Fruit fly (Drosophila melanogaster) whole organism, wandering third instar larva: ENCODE data around the gene puc.

Experiments
- CG32264 ChIP-seq: fragments of 200-800 bp; sonication (Bioruptor generic); optimal IDR thresholded peaks from 2 replicates; lab custom pipeline; 2016; ENCODE audit warnings: missing biosample characterization, missing genetic modification characterization
- Dfd ChIP-seq: fragments of >200 bp; optimal IDR thresholded peaks from 2 replicates; lab custom pipeline; 2017; ENCODE audit warnings: missing biosample characterization, missing genetic modification characterization
- GATAd ChIP-seq: sonication (Bioruptor generic); optimal IDR thresholded peaks from 2 replicates; lab custom pipeline; 2016; ENCODE audit warnings: missing biosample characterization, missing genetic modification characterization
- HLH106 ChIP-seq: fragments of 200-800 bp; optimal IDR thresholded peaks from 3 replicates; lab custom pipeline; 2019; ENCODE audit warnings: missing biosample characterization, mild to moderate bottlenecking, missing genetic modification characterization, moderate library complexity
- Hnf4 ChIP-seq: fragments of 200-800 bp; sonication (Bioruptor generic); optimal IDR thresholded peaks from 2 replicates; lab custom pipeline; 2016; ENCODE audit warnings: missing biosample characterization, mild to moderate bottlenecking, missing genetic modification characterization
- Hr78 ChIP-seq: fragments of >200 bp; optimal IDR thresholded peaks from 2 replicates; lab custom pipeline; 2017; ENCODE audit warnings: missing biosample characterization, missing genetic modification characterization
- Hr83 ChIP-seq: fragments of 200-300 bp; sonication (Bioruptor generic); optimal IDR thresholded peaks from 2 replicates; lab custom pipeline; 2016; ENCODE audit warnings: missing biosample characterization, mild to moderate bottlenecking, missing genetic modification characterization, moderate library complexity; ENCODE audit not compliant: poor library complexity, severe bottlenecking
- Jra ChIP-seq: sonication (Bioruptor generic); optimal IDR thresholded peaks from 2 replicates; lab custom pipeline; 2016; ENCODE audit warnings: missing biosample characterization, missing genetic modification characterization
- Mio ChIP-seq: sonication (Bioruptor generic); optimal IDR thresholded peaks from 2 replicates; lab custom pipeline; 2016; ENCODE audit warnings: missing biosample characterization, missing genetic modification characterization
- N ChIP-seq: fragments of >200 bp; optimal IDR thresholded peaks from 2 replicates; lab custom pipeline; 2018; ENCODE audit warnings: missing biosample characterization, missing external identifiers, missing genetic modification characterization
- Rel ChIP-seq, 2 experiments: fragments of 200-800 bp; sonication (Bioruptor generic) in 1 of 2; optimal IDR thresholded peaks; 2 replicates in 1 of 2; 3 replicates in 1 of 2; lab custom pipeline; 2016 to 2019; ENCODE audit warnings: mild to moderate bottlenecking in 2 of 2, missing biosample characterization in 2 of 2, missing genetic modification characterization in 2 of 2, moderate library complexity in 1 of 2
- br ChIP-seq: fragments of 200-800 bp; sonication (Bioruptor generic); optimal IDR thresholded peaks from 2 replicates; lab custom pipeline; 2016; ENCODE audit warnings: missing biosample characterization, missing genetic modification characterization
- dl ChIP-seq, 2 experiments: fragments of 175-275, 200-275 bp in 1 of 2; fragments of 200-275 bp in 1 of 2; sonication (Bioruptor generic); optimal IDR thresholded peaks; lab custom pipeline; 2018; ENCODE audit warnings: mild to moderate bottlenecking in 2 of 2, missing biosample characterization in 2 of 2, missing genetic modification characterization in 2 of 2, moderate library complexity in 2 of 2; ENCODE audit not compliant: partially characterized antibody in 2 of 2, insufficient read depth in 1 of 2
- dmrt93B ChIP-seq: fragments of 200-800 bp; sonication (Bioruptor generic); optimal IDR thresholded peaks from 2 replicates; lab custom pipeline; 2018; ENCODE audit warnings: missing biosample characterization, mild to moderate bottlenecking, missing genetic modification characterization
- dsf ChIP-seq: sonication (Bioruptor generic); optimal IDR thresholded peaks from 2 replicates; lab custom pipeline; 2016; ENCODE audit warnings: missing biosample characterization, missing genetic modification characterization, borderline replicate concordance
- ey ChIP-seq: fragments of 200-800 bp; sonication (Bioruptor generic); optimal IDR thresholded peaks from 2 replicates; lab custom pipeline; 2016; ENCODE audit warnings: missing biosample characterization, missing genetic modification characterization
- foxo ChIP-seq, 2 experiments: fragments of 200-800 bp; sonication (Bioruptor generic); optimal IDR thresholded peaks; 2 replicates in 1 of 2; 3 replicates in 1 of 2; lab custom pipeline; 2016 to 2017; ENCODE audit warnings: missing biosample characterization in 2 of 2, missing genetic modification characterization in 2 of 2
- fru ChIP-seq: fragments of 200-800 bp; sonication (Bioruptor generic); optimal IDR thresholded peaks from 3 replicates; lab custom pipeline; 2016; ENCODE audit warnings: missing biosample characterization, mild to moderate bottlenecking, missing genetic modification characterization
- h ChIP-seq: fragments of 200-800 bp; sonication (Bioruptor generic); optimal IDR thresholded peaks from 3 replicates; lab custom pipeline; 2016; ENCODE audit warnings: missing biosample characterization, mild to moderate bottlenecking, missing genetic modification characterization
- jim ChIP-seq: fragments of 175-275, 200-325 bp; sonication (Bioruptor generic); optimal IDR thresholded peaks from 2 replicates; lab custom pipeline; 2016; ENCODE audit warnings: missing biosample characterization, mild to moderate bottlenecking, missing genetic modification characterization
- pan ChIP-seq: fragments of >200 bp; optimal IDR thresholded peaks from 2 replicates; lab custom pipeline; 2017
- psq ChIP-seq: fragments of 200-800 bp; sonication (Bioruptor generic); optimal IDR thresholded peaks from 3 replicates; lab custom pipeline; 2017; ENCODE audit warnings: missing biosample characterization, mild to moderate bottlenecking, missing genetic modification characterization, moderate library complexity
- rgr ChIP-seq: fragments of 200-800 bp; sonication (Bioruptor generic); optimal IDR thresholded peaks from 3 replicates; lab custom pipeline; 2016; ENCODE audit warnings: missing biosample characterization, mild to moderate bottlenecking, missing genetic modification characterization
- sage ChIP-seq: fragments of 200-800 bp; sonication (Bioruptor generic); optimal IDR thresholded peaks from 2 replicates; lab custom pipeline; 2016; ENCODE audit warnings: missing biosample characterization, mild to moderate bottlenecking, missing genetic modification characterization
- sv ChIP-seq: fragments of 200-800 bp; sonication (Bioruptor generic); optimal IDR thresholded peaks from 3 replicates; lab custom pipeline; 2016; ENCODE audit warnings: missing biosample characterization, missing genetic modification characterization
- woc ChIP-seq: sonication (Bioruptor generic); optimal IDR thresholded peaks from 2 replicates; lab custom pipeline; 2016; ENCODE audit warnings: missing biosample characterization, mild to moderate bottlenecking, missing genetic modification characterization

Gene puc

dm6 chr3R:8153958-8154606, 49.0 kb downstream of the puc start (continued):
- TF ChIP-seq woc (GFP tag; lab: Kevin White, UChicago) (peak; percentile 49), Hr83 (no peak), dsf (GFP tag; lab: Kevin White, UChicago) (no peak), ey (GFP tag; lab: Kevin White, UChicago) (peak; percentile 46), psq (peak; percentile 79), fru (peak; percentile 69), br (GFP tag; lab: Kevin White, UChicago) (peak; percentile 9), jim (no peak), HLH106 (peak; percentile 78), CG32264 (GFP tag; lab: Kevin White, UChicago) (no peak), GATAd (no peak), Jra (GFP tag; lab: Kevin White, UChicago) (peak; percentile 19), sv (GFP tag; lab: Kevin White, UChicago) (no peak), Mio (GFP tag; lab: Kevin White, UChicago) (no peak)

- TF ChIP-seq foxo (GFP tag; optimal IDR thresholded peaks at IDR 0.05; lab: Kevin White, UChicago) (no peak), Dfd (GFP tag; lab: Kevin White, UChicago) (peak; percentile 15)
Measured at dm6 chr3R:8155735-8156670, 50.9 kb downstream of the puc start.

- TF ChIP-seq rgr (GFP tag; lab: Kevin White, UChicago): no peak
- TF ChIP-seq pan (lab: Kevin White, UChicago): no peak
- no peak for TF ChIP-seq CG32264 (GFP tag; lab: Kevin White, UChicago)
- TF ChIP-seq dmrt93B (GFP tag; lab: Kevin White, UChicago): no peak
- TF ChIP-seq sage (GFP tag; lab: Kevin White, UChicago): no peak
- TF ChIP-seq Dfd (GFP tag; lab: Kevin White, UChicago): no peak
- TF ChIP-seq Rel (GFP tag; optimal IDR thresholded peaks at IDR 0.05; lab: Kevin White, UChicago): no peak
- TF ChIP-seq Rel (tag; optimal IDR thresholded peaks at IDR 0.05; lab: Kevin White, UChicago): no peak
- TF ChIP-seq N (GFP tag; lab: Kevin White, UChicago): no peak
Measured at dm6 chr3R:8157247-8157646, 52.1 kb downstream of the puc start.

- TF ChIP-seq psq (no peak), Hr78 (GFP tag; lab: Kevin White, UChicago) (no peak), HLH106 (no peak), dmrt93B (GFP tag; lab: Kevin White, UChicago) (no peak), Hnf4 (no peak)
Measured at dm6 chr3R:8158328-8158727, 53.2 kb downstream of the puc start.

dm6 chr3R:8160056-8161017, 55.2 kb downstream of the puc start:
- TF ChIP-seq Rel (GFP tag; optimal IDR thresholded peaks at IDR 0.05; lab: Kevin White, UChicago) (no peak), Rel (tag; optimal IDR thresholded peaks at IDR 0.05; lab: Kevin White, UChicago) (peak; percentile 74), dl (GFP tag; optimal IDR thresholded peaks at IDR 0.05; lab: Kevin White, UChicago; ENCODE audit: insufficient read depth in 1 of 2, partially characterized antibody in 2 of 2) (no peak), h (GFP tag; lab: Kevin White, UChicago) (no peak)
